Fruit fly (Drosophila melanogaster) whole organism, wandering third instar larva: Measurements from ENCODE around the gene CG10862.

ENCODE experiments used
- Abd-B ChIP-seq: fragments of >200 bp; optimal IDR thresholded peaks from 2 replicates; lab custom pipeline; 2017; ENCODE audit warnings: missing biosample characterization, missing genetic modification characterization
- CG32264 ChIP-seq: fragments of 200-800 bp; sonication (Bioruptor generic); optimal IDR thresholded peaks from 2 replicates; lab custom pipeline; 2016; ENCODE audit warnings: missing biosample characterization, missing genetic modification characterization
- CG9705 ChIP-seq: fragments of 200-800 bp; sonication (Bioruptor generic); optimal IDR thresholded peaks from 2 replicates; lab custom pipeline; 2018; ENCODE audit warnings: missing biosample characterization, mild to moderate bottlenecking, missing genetic modification characterization
- CrebA ChIP-seq: fragments of 200-800 bp; sonication (Bioruptor generic); optimal IDR thresholded peaks from 2 replicates; lab custom pipeline; 2016; ENCODE audit warnings: missing biosample characterization, mild to moderate bottlenecking, missing genetic modification characterization, borderline replicate concordance
- Dfd ChIP-seq: fragments of >200 bp; optimal IDR thresholded peaks from 2 replicates; lab custom pipeline; 2017; ENCODE audit warnings: missing biosample characterization, missing genetic modification characterization
- Dif ChIP-seq: fragments of 200-275, 200-300 bp; sonication (Bioruptor generic); optimal IDR thresholded peaks from 2 replicates; lab custom pipeline; 2018; ENCODE audit warnings: missing biosample characterization, missing genetic modification characterization; ENCODE audit not compliant: partially characterized antibody
- GATAd ChIP-seq: sonication (Bioruptor generic); optimal IDR thresholded peaks from 2 replicates; lab custom pipeline; 2016; ENCODE audit warnings: missing biosample characterization, missing genetic modification characterization
- HLH106 ChIP-seq: fragments of 200-800 bp; optimal IDR thresholded peaks from 3 replicates; lab custom pipeline; 2019; ENCODE audit warnings: missing biosample characterization, mild to moderate bottlenecking, missing genetic modification characterization, moderate library complexity
- Hnf4 ChIP-seq: fragments of 200-800 bp; sonication (Bioruptor generic); optimal IDR thresholded peaks from 2 replicates; lab custom pipeline; 2016; ENCODE audit warnings: missing biosample characterization, mild to moderate bottlenecking, missing genetic modification characterization
- Hr78 ChIP-seq: fragments of >200 bp; optimal IDR thresholded peaks from 2 replicates; lab custom pipeline; 2017; ENCODE audit warnings: missing biosample characterization, missing genetic modification characterization
- Hr83 ChIP-seq: fragments of 200-300 bp; sonication (Bioruptor generic); optimal IDR thresholded peaks from 2 replicates; lab custom pipeline; 2016; ENCODE audit warnings: missing biosample characterization, mild to moderate bottlenecking, missing genetic modification characterization, moderate library complexity; ENCODE audit not compliant: poor library complexity, severe bottlenecking
- Jra ChIP-seq: sonication (Bioruptor generic); optimal IDR thresholded peaks from 2 replicates; lab custom pipeline; 2016; ENCODE audit warnings: missing biosample characterization, missing genetic modification characterization
- Mio ChIP-seq: sonication (Bioruptor generic); optimal IDR thresholded peaks from 2 replicates; lab custom pipeline; 2016; ENCODE audit warnings: missing biosample characterization, missing genetic modification characterization
- Myc ChIP-seq: fragments of >200 bp; optimal IDR thresholded peaks from 2 replicates; lab custom pipeline; 2017
- N ChIP-seq: fragments of >200 bp; optimal IDR thresholded peaks from 2 replicates; lab custom pipeline; 2018; ENCODE audit warnings: missing biosample characterization, missing external identifiers, missing genetic modification characterization
- OdsH ChIP-seq: fragments of 200-800 bp; sonication (Bioruptor generic); optimal IDR thresholded peaks from 2 replicates; lab custom pipeline; 2016; ENCODE audit warnings: missing biosample characterization, mild to moderate bottlenecking, missing genetic modification characterization
- Rel ChIP-seq, 2 experiments: fragments of 200-800 bp; sonication (Bioruptor generic) in 1 of 2; optimal IDR thresholded peaks; 2 replicates in 1 of 2; 3 replicates in 1 of 2; lab custom pipeline; 2016 to 2019; ENCODE audit warnings: mild to moderate bottlenecking in 2 of 2, missing biosample characterization in 2 of 2, missing genetic modification characterization in 2 of 2, moderate library complexity in 1 of 2
- Sp1 ChIP-seq: fragments of 200-800 bp; sonication (Bioruptor generic); optimal IDR thresholded peaks from 3 replicates; lab custom pipeline; 2019; ENCODE audit warnings: missing biosample characterization, mild to moderate bottlenecking, missing genetic modification characterization, moderate library complexity
- Vsx2 ChIP-seq: fragments of 200-300, 225-300 bp; sonication (Bioruptor generic); optimal IDR thresholded peaks from 2 replicates; lab custom pipeline; 2018; ENCODE audit warnings: missing biosample characterization, missing genetic modification characterization; ENCODE audit not compliant: partially characterized antibody
- br ChIP-seq: fragments of 200-800 bp; sonication (Bioruptor generic); optimal IDR thresholded peaks from 2 replicates; lab custom pipeline; 2016; ENCODE audit warnings: missing biosample characterization, missing genetic modification characterization
- brk ChIP-seq: fragments of 200-800 bp; sonication (Bioruptor generic); optimal IDR thresholded peaks from 2 replicates; lab custom pipeline; 2016; ENCODE audit warnings: missing biosample characterization, mild to moderate bottlenecking, missing genetic modification characterization
- dl ChIP-seq, 2 experiments: fragments of 175-275, 200-275 bp in 1 of 2; fragments of 200-275 bp in 1 of 2; sonication (Bioruptor generic); optimal IDR thresholded peaks; lab custom pipeline; 2018; ENCODE audit warnings: mild to moderate bottlenecking in 2 of 2, missing biosample characterization in 2 of 2, missing genetic modification characterization in 2 of 2, moderate library complexity in 2 of 2; ENCODE audit not compliant: partially characterized antibody in 2 of 2, insufficient read depth in 1 of 2
- dmrt93B ChIP-seq: fragments of 200-800 bp; sonication (Bioruptor generic); optimal IDR thresholded peaks from 2 replicates; lab custom pipeline; 2018; ENCODE audit warnings: missing biosample characterization, mild to moderate bottlenecking, missing genetic modification characterization
- dsf ChIP-seq: sonication (Bioruptor generic); optimal IDR thresholded peaks from 2 replicates; lab custom pipeline; 2016; ENCODE audit warnings: missing biosample characterization, missing genetic modification characterization, borderline replicate concordance
- ey ChIP-seq: fragments of 200-800 bp; sonication (Bioruptor generic); optimal IDR thresholded peaks from 2 replicates; lab custom pipeline; 2016; ENCODE audit warnings: missing biosample characterization, missing genetic modification characterization
- foxo ChIP-seq, 2 experiments: fragments of 200-800 bp; sonication (Bioruptor generic); optimal IDR thresholded peaks; 2 replicates in 1 of 2; 3 replicates in 1 of 2; lab custom pipeline; 2016 to 2017; ENCODE audit warnings: missing biosample characterization in 2 of 2, missing genetic modification characterization in 2 of 2
- fru ChIP-seq: fragments of 200-800 bp; sonication (Bioruptor generic); optimal IDR thresholded peaks from 3 replicates; lab custom pipeline; 2016; ENCODE audit warnings: missing biosample characterization, mild to moderate bottlenecking, missing genetic modification characterization
- h ChIP-seq: fragments of 200-800 bp; sonication (Bioruptor generic); optimal IDR thresholded peaks from 3 replicates; lab custom pipeline; 2016; ENCODE audit warnings: missing biosample characterization, mild to moderate bottlenecking, missing genetic modification characterization
- jim ChIP-seq: fragments of 175-275, 200-325 bp; sonication (Bioruptor generic); optimal IDR thresholded peaks from 2 replicates; lab custom pipeline; 2016; ENCODE audit warnings: missing biosample characterization, mild to moderate bottlenecking, missing genetic modification characterization
- lola ChIP-seq: fragments of >200 bp; optimal IDR thresholded peaks from 2 replicates; lab custom pipeline; 2017; ENCODE audit warnings: missing biosample characterization, missing genetic modification characterization
- pan ChIP-seq: fragments of >200 bp; optimal IDR thresholded peaks from 2 replicates; lab custom pipeline; 2017
- psq ChIP-seq: fragments of 200-800 bp; sonication (Bioruptor generic); optimal IDR thresholded peaks from 3 replicates; lab custom pipeline; 2017; ENCODE audit warnings: missing biosample characterization, mild to moderate bottlenecking, missing genetic modification characterization, moderate library complexity
- rgr ChIP-seq: fragments of 200-800 bp; sonication (Bioruptor generic); optimal IDR thresholded peaks from 3 replicates; lab custom pipeline; 2016; ENCODE audit warnings: missing biosample characterization, mild to moderate bottlenecking, missing genetic modification characterization
- sage ChIP-seq: fragments of 200-800 bp; sonication (Bioruptor generic); optimal IDR thresholded peaks from 2 replicates; lab custom pipeline; 2016; ENCODE audit warnings: missing biosample characterization, mild to moderate bottlenecking, missing genetic modification characterization
- sv ChIP-seq: fragments of 200-800 bp; sonication (Bioruptor generic); optimal IDR thresholded peaks from 3 replicates; lab custom pipeline; 2016; ENCODE audit warnings: missing biosample characterization, missing genetic modification characterization
- tai ChIP-seq: sonication (Bioruptor generic); optimal IDR thresholded peaks from 2 replicates; lab custom pipeline; 2016; ENCODE audit warnings: missing biosample characterization, missing genetic modification characterization
- usp ChIP-seq: fragments of >200 bp; optimal IDR thresholded peaks from 2 replicates; lab custom pipeline; 2017; ENCODE audit warnings: missing biosample characterization, missing genetic modification characterization
- woc ChIP-seq: sonication (Bioruptor generic); optimal IDR thresholded peaks from 2 replicates; lab custom pipeline; 2016; ENCODE audit warnings: missing biosample characterization, mild to moderate bottlenecking, missing genetic modification characterization

The CG10862 gene

dm6 chr3L:3612582-3613285, 41.8 kb downstream of the CG10862 start:
- no peak for TF ChIP-seq GATAd
- no peak for TF ChIP-seq br (GFP tag; lab: Kevin White, UChicago)
- peak; percentile 22 for TF ChIP-seq Dif
- TF ChIP-seq Jra (GFP tag; lab: Kevin White, UChicago) = no peak
- TF ChIP-seq CG32264 = no peak
- no peak for TF ChIP-seq Hnf4 (GFP tag; lab: Kevin White, UChicago)
- no peak for TF ChIP-seq Rel (GFP tag; optimal IDR thresholded peaks at IDR 0.05; lab: Kevin White, UChicago)
- no peak for TF ChIP-seq Rel (tag; optimal IDR thresholded peaks at IDR 0.05; lab: Kevin White, UChicago)
- no peak for TF ChIP-seq Vsx2 (GFP tag; lab: Kevin White, UChicago)
- no peak for TF ChIP-seq dl (GFP tag; optimal IDR thresholded peaks at IDR 0.05; lab: Kevin White, UChicago; ENCODE audit: insufficient read depth in 1 of 2, partially characterized antibody in 2 of 2)
- no peak for TF ChIP-seq Myc (lab: Kevin White, UChicago)
- TF ChIP-seq psq (GFP tag; lab: Kevin White, UChicago) = peak; percentile 42
- no peak for TF ChIP-seq N (GFP tag; lab: Kevin White, UChicago)
- peak; percentile 33 for TF ChIP-seq ey (GFP tag; lab: Kevin White, UChicago)
- no peak for TF ChIP-seq sv (GFP tag; lab: Kevin White, UChicago)
- peak; percentile 69 for TF ChIP-seq woc (GFP tag; lab: Kevin White, UChicago)
- TF ChIP-seq CrebA (GFP tag; lab: Kevin White, UChicago) = no peak
- TF ChIP-seq CG9705 (GFP tag; lab: Kevin White, UChicago) = no peak
- peak; percentile 19 for TF ChIP-seq dmrt93B (GFP tag; lab: Kevin White, UChicago)
- no peak for TF ChIP-seq dsf
- no peak for TF ChIP-seq Dfd
- TF ChIP-seq usp (GFP tag; lab: Kevin White, UChicago) = no peak
- TF ChIP-seq brk (GFP tag; lab: Kevin White, UChicago) = peak; percentile 8
- TF ChIP-seq Sp1 = peak; percentile 50
- TF ChIP-seq Mio (GFP tag; lab: Kevin White, UChicago) = no peak
- no peak for TF ChIP-seq sage (GFP tag; lab: Kevin White, UChicago)
- TF ChIP-seq tai (GFP tag; lab: Kevin White, UChicago) = no peak
- peak in 1 of 2 experiments; percentile 42 for TF ChIP-seq foxo (GFP tag; optimal IDR thresholded peaks at IDR 0.05; lab: Kevin White, UChicago)
- TF ChIP-seq Hr78 (GFP tag; lab: Kevin White, UChicago) = no peak
- no peak for TF ChIP-seq pan
- TF ChIP-seq fru (GFP tag; lab: Kevin White, UChicago) = peak; percentile 34
- no peak for TF ChIP-seq Abd-B (GFP tag; lab: Kevin White, UChicago)
- TF ChIP-seq HLH106 (tag; lab: Kevin White, UChicago) = peak; percentile 51
- no peak for TF ChIP-seq jim (GFP tag; lab: Kevin White, UChicago)
- TF ChIP-seq OdsH (GFP tag; lab: Kevin White, UChicago) = peak; percentile 23
- TF ChIP-seq rgr (GFP tag; lab: Kevin White, UChicago) = peak; percentile 30
- TF ChIP-seq Hr83 (GFP tag; lab: Kevin White, UChicago) = no peak
- peak; percentile 28 for TF ChIP-seq h
- no peak for TF ChIP-seq lola (GFP tag; lab: Kevin White, UChicago)

- TF ChIP-seq Rel (GFP tag; optimal IDR thresholded peaks at IDR 0.05; lab: Kevin White, UChicago) (no peak), Rel (tag; optimal IDR thresholded peaks at IDR 0.05; lab: Kevin White, UChicago) (peak; percentile 61), Vsx2 (GFP tag; lab: Kevin White, UChicago) (peak; percentile 16), rgr (GFP tag; lab: Kevin White, UChicago) (no peak)
Observed at dm6 chr3L:3611892-3612291, 42.7 kb downstream of the CG10862 start, which contains the start of gene CG10359. CG10359 (plus strand) TSS chr3L:3612192.
